Worm (Caenorhabditis elegans) whole organism, L2 larva: Measurements from ENCODE around the gene eef-1G.

ENCODE experiments used
- C34F6.9 ChIP-seq: fragments of 150-350 bp; optimal IDR thresholded peaks from 2 replicates; lab custom pipeline; 2014; ENCODE audit warnings: missing biosample characterization, missing genetic modification characterization
- R02D3.7 ChIP-seq: fragments of 150-350 bp; optimal IDR thresholded peaks from 2 replicates; lab custom pipeline; 2014; ENCODE audit warnings: missing biosample characterization, missing genetic modification characterization
- ZK546.5 ChIP-seq: sonication (generic microtip); optimal IDR thresholded peaks from 2 replicates; lab custom pipeline; 2017; ENCODE audit warnings: missing biosample characterization, missing genetic modification characterization
- alr-1 ChIP-seq: fragments of 150-350 bp; optimal IDR thresholded peaks from 2 replicates; lab custom pipeline; 2014; ENCODE audit warnings: missing biosample characterization, missing genetic modification characterization
- aly-2 ChIP-seq: fragments of 150-350 bp; optimal IDR thresholded peaks from 2 replicates; lab custom pipeline; 2014; ENCODE audit warnings: missing biosample characterization, missing genetic modification characterization
- ama-1 ChIP-seq: fragments of 150-350 bp; optimal IDR thresholded peaks from 2 replicates; lab custom pipeline; 2018; ENCODE audit warnings: inconsistent platforms
- ceh-16 ChIP-seq: fragments of 150-350 bp; optimal IDR thresholded peaks from 2 replicates; lab custom pipeline; 2014; ENCODE audit warnings: missing biosample characterization, missing genetic modification characterization
- crh-2 ChIP-seq: sonication (generic microtip); optimal IDR thresholded peaks from 2 replicates; lab custom pipeline; 2017; ENCODE audit warnings: missing biosample characterization, missing genetic modification characterization
- elt-3 ChIP-seq: sonication (generic microtip); optimal IDR thresholded peaks from 2 replicates; lab custom pipeline; 2017; ENCODE audit warnings: missing biosample characterization, missing genetic modification characterization
- fos-1 ChIP-seq: fragments of 150-350 bp; optimal IDR thresholded peaks from 2 replicates; lab custom pipeline; 2014; ENCODE audit warnings: missing biosample characterization, missing genetic modification characterization
- mab-5 ChIP-seq: fragments of 150-350 bp; optimal IDR thresholded peaks from 2 replicates; lab custom pipeline; 2014; ENCODE audit warnings: missing biosample characterization, missing genetic modification characterization
- mdl-1 ChIP-seq, 2 experiments: fragments of 150-350 bp in 1 of 2; sonication (generic microtip) in 1 of 2; optimal IDR thresholded peaks; 2 replicates each; lab custom pipeline; 2017; ENCODE audit warnings: missing biosample characterization in 2 of 2, missing genetic modification characterization in 2 of 2
- nhr-11 ChIP-seq: fragments of 150-350 bp; optimal IDR thresholded peaks from 2 replicates; lab custom pipeline; 2014; ENCODE audit warnings: missing biosample characterization, missing genetic modification characterization
- nhr-12 ChIP-seq: fragments of 150-350 bp; optimal IDR thresholded peaks from 2 replicates; lab custom pipeline; 2014; ENCODE audit warnings: missing biosample characterization, missing genetic modification characterization
- nhr-129 ChIP-seq: fragments of 150-350 bp; optimal IDR thresholded peaks from 2 replicates; lab custom pipeline; 2014; ENCODE audit warnings: missing biosample characterization, missing genetic modification characterization
- nhr-21 ChIP-seq: fragments of 150-350 bp; optimal IDR thresholded peaks from 2 replicates; lab custom pipeline; 2014; ENCODE audit warnings: missing biosample characterization, missing genetic modification characterization
- nhr-237 ChIP-seq: fragments of 150-350 bp; optimal IDR thresholded peaks from 2 replicates; lab custom pipeline; 2014; ENCODE audit warnings: missing biosample characterization, missing genetic modification characterization
- nhr-6 ChIP-seq: fragments of 150-350 bp; optimal IDR thresholded peaks from 2 replicates; lab custom pipeline; 2014; ENCODE audit warnings: missing biosample characterization, missing genetic modification characterization
- nhr-77 ChIP-seq: fragments of 150-350 bp; optimal IDR thresholded peaks from 2 replicates; lab custom pipeline; 2014; ENCODE audit warnings: missing biosample characterization, missing genetic modification characterization
- sma-3 ChIP-seq: sonication (generic microtip); optimal IDR thresholded peaks from 2 replicates; lab custom pipeline; 2016; ENCODE audit warnings: missing genetic modification reagents, missing genetic modification characterization, missing compliant biosample characterization
- sma-9 ChIP-seq, 2 experiments: fragments of 150-350 bp in 1 of 2; sonication (generic microtip) in 1 of 2; optimal IDR thresholded peaks; 2 replicates each; lab custom pipeline; 2014 to 2016; ENCODE audit warnings: missing genetic modification characterization in 2 of 2, mild to moderate bottlenecking in 1 of 2, missing biosample characterization in 1 of 2, missing compliant biosample characterization in 1 of 2, missing genetic modification reagents in 1 of 2, moderate library complexity in 1 of 2
- snpc-4 ChIP-seq: fragments of 150-350 bp; optimal IDR thresholded peaks from 2 replicates; lab custom pipeline; 2014; ENCODE audit warnings: missing biosample characterization, missing genetic modification characterization
- unc-62 ChIP-seq: fragments of 150-350 bp; optimal IDR thresholded peaks from 2 replicates; lab custom pipeline; 2014; ENCODE audit warnings: missing biosample characterization, missing genetic modification reagents, missing genetic modification characterization
- zag-1 ChIP-seq: fragments of 150-350 bp; optimal IDR thresholded peaks from 2 replicates; lab custom pipeline; 2014; ENCODE audit warnings: missing biosample characterization, missing genetic modification characterization
- ztf-11 ChIP-seq: sonication (generic microtip); optimal IDR thresholded peaks from 2 replicates; lab custom pipeline; 2017; ENCODE audit warnings: missing biosample characterization, missing genetic modification characterization

Gene eef-1G

DNA sequence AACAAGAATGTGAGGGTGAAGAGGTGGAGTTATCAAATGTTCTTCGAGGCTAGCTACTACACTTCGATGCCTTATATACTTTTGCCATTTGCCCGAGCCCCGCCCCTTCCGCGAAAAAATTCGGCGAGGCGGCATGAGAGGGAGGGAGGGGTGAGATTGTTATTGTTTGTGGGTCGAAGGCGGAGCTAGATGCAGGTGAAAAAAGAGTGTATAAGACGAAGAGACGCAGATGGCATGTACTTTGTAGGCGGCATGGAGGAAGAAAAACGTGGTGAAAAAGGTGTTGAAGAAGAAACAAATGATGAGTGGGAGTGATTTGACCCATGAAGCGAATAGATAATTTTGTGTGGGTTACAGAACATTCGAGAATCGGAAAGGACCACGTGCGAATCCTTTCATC is 46.9 kb downstream of the eef-1G start, which contains the start of gene C13G3.1:
Gene C13G3.1, minus strand, starts transcription at position 47 of the 400 bp plus-strand sequence.
- no peak for TF ChIP-seq sma-9 (GFP tag; optimal IDR thresholded peaks at IDR 0.05; lab: Kevin White, UChicago)
- TF ChIP-seq sma-9 (tag; optimal IDR thresholded peaks at IDR 0.05; lab: Kevin White, UChicago) = no peak
- no peak for TF ChIP-seq alr-1 (tag; lab: Kevin White, UChicago)
- TF ChIP-seq nhr-237 = no peak

DNA sequence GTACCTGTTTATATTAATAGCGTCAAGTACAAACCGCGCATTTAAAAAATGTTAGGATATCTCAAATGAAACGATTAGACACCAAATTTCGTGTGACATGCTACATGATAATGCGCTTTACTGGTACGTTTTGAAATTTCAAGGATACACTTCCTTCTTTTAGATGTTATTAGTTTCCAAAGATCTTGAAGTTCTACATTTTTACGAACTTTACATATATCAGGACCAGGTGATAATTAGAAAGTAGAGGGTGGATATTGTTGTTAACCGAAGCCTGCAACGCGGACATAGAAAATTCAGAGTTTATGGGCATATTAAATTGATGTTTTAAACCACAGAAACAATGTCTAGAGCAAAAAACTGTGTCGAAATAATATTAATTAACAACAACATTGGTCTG is 47.7 kb downstream of the eef-1G start:
- TF ChIP-seq C34F6.9 (tag; lab: Kevin White, UChicago) = no peak
- no peak for TF ChIP-seq aly-2
- no peak for TF ChIP-seq alr-1 (tag; lab: Kevin White, UChicago)
- TF ChIP-seq mdl-1 (tag; optimal IDR thresholded peaks at IDR 0.05; lab: Kevin White, UChicago) = no peak
- no peak for TF ChIP-seq fos-1 (tag; lab: Kevin White, UChicago)
- no peak for TF ChIP-seq nhr-21 (tag; lab: Kevin White, UChicago)
- no peak for TF ChIP-seq nhr-6 (tag; lab: Kevin White, UChicago)
- TF ChIP-seq nhr-12 = no peak
- no peak for TF ChIP-seq crh-2 (tag; lab: Kevin White, UChicago)
- TF ChIP-seq unc-62 (GFP tag; lab: Kevin White, UChicago) = no peak
- no peak for TF ChIP-seq ZK546.5 (tag; lab: Kevin White, UChicago)
- no peak for TF ChIP-seq nhr-11 (tag; lab: Kevin White, UChicago)
- TF ChIP-seq snpc-4 (tag; lab: Kevin White, UChicago) = no peak
- TF ChIP-seq mab-5 (tag; lab: Kevin White, UChicago) = no peak
- no peak for TF ChIP-seq ztf-11 (tag; lab: Kevin White, UChicago)
- TF ChIP-seq ama-1 = no peak
- TF ChIP-seq nhr-77 (tag; lab: Kevin White, UChicago) = no peak
- no peak for TF ChIP-seq nhr-129 (tag; lab: Kevin White, UChicago)
- TF ChIP-seq, all 48 proteins: peak for 0

DNA sequence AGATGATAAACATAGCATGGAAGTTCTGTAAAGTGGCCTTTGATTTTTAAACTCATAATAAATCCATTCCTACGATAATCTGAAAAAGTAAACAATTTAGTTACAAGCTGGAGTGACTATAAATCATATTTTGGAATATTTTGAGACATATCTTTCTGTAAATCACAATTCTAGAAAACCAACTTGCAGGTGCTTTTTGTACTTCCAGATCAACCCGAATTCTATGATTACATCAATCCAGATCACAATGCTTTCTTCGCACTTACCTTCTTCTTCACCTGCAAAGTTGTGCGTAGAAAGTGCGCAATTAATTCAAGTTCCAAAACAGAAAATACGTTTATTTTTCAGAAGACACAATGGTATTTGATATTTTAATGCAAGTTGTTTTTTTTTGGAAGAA is 49.2 kb downstream of the eef-1G start:
- TF ChIP-seq mab-5 (tag; lab: Kevin White, UChicago) (no peak), ztf-11 (tag; lab: Kevin White, UChicago) (no peak), R02D3.7 (tag; lab: Kevin White, UChicago) (no peak), elt-3 (tag; lab: Kevin White, UChicago) (no peak), zag-1 (tag; lab: Kevin White, UChicago) (no peak), C34F6.9 (tag; lab: Kevin White, UChicago) (no peak), ceh-16 (tag; lab: Kevin White, UChicago) (no peak)

DNA sequence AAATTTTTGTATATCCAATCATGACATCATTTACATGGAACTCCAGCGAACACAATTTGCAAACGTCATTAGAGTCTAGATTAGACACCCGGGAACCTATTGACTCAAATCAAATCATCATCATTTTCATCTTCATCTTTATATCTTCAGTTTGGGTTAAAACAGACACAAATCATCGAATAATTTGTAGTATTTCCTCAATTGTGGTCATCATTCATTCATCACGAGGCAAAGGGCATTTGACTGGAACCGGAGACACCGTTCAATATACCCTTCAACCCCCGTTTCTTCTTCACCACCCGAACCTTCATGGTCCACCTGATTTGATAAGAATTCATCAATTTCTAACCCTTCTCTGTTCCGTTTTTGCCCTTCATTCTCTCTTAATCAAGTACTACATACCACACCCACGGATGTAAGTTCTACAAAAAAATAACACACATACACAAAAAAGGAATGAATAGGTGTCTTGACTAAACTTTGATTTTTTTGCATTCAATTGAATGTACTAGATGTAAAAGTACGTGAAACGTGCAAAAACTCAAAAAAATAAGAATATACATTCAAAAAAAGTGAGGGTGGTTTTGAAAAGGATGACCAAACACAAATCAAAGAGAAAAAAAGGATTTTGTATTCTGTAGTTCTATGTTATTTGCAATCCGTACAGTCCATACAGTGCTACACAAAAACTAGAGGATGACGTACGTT is 51.5 kb downstream of the eef-1G start:
- TF ChIP-seq sma-3 (GFP tag; lab: Kevin White, UChicago) = peak; percentile 57
- peak; percentile 69 for TF ChIP-seq sma-9 (GFP tag; optimal IDR thresholded peaks at IDR 0.05; lab: Kevin White, UChicago)
- TF ChIP-seq sma-9 (tag; optimal IDR thresholded peaks at IDR 0.05; lab: Kevin White, UChicago) = no peak
- TF ChIP-seq nhr-77 (tag; lab: Kevin White, UChicago) = no peak
